Worm (Caenorhabditis elegans) whole organism, L2 larva: ENCODE measurements around the gene pho-1.

Experiments
- egl-27 ChIP-seq: sonication (generic microtip); optimal IDR thresholded peaks from 3 replicates; lab custom pipeline; 2017; ENCODE audit warnings: missing biosample characterization, missing genetic modification reagents, missing genetic modification characterization
- fos-1 ChIP-seq: fragments of 150-350 bp; optimal IDR thresholded peaks from 2 replicates; lab custom pipeline; 2014; ENCODE audit warnings: missing biosample characterization, missing genetic modification characterization

- no peak for TF ChIP-seq egl-27 (tag; lab: Kevin White, UChicago)
- no peak for TF ChIP-seq fos-1 (tag; lab: Kevin White, UChicago)
These were observed 23.7 kb downstream of the pho-1 start, which contains the start of gene C34F11.2 for ce11 chrII:5211970-5212369.
